Fruit fly (Drosophila melanogaster): ENCODE data around the gene ERp44.

Gene ERp44

dm6 chrX:16297618-16298017 is at the start of gene ERp44:
ERp44 (minus strand) TSS chrX:16297718.
- TF ChIP-seq CTCF (optimal IDR thresholded peaks at IDR 0.05) (no peak), CG8478 (optimal IDR thresholded peaks at IDR 0.05) (no peak)

dm6 chrX:16335107-16335642 is 37.7 kb upstream of the ERp44 start:
- no peak for TF ChIP-seq CG8478 (optimal IDR thresholded peaks at IDR 0.05)
- no peak for TF ChIP-seq CTCF (optimal IDR thresholded peaks at IDR 0.05)

- TF ChIP-seq CTCF (optimal IDR thresholded peaks at IDR 0.05), result no peak
- TF ChIP-seq CG8478 (optimal IDR thresholded peaks at IDR 0.05), result no peak
Measured at dm6 chrX:16334251-16334860, 36.8 kb upstream of the ERp44 start.

- TF ChIP-seq CG8478 (optimal IDR thresholded peaks at IDR 0.05) (no peak), CTCF (optimal IDR thresholded peaks at IDR 0.05) (no peak)
Measured at dm6 chrX:16333434-16334141, 36.1 kb upstream of the ERp44 start, which contains the start of the genes CG9921 and Dsp1. CG9921 (minus strand) TSS chrX:16333600. Dsp1 (plus strand) TSS chrX:16333612.

dm6 chrX:16332615-16333288 is 35.2 kb upstream of the ERp44 start:
- TF ChIP-seq CG8478 (optimal IDR thresholded peaks at IDR 0.05) (no peak), CTCF (optimal IDR thresholded peaks at IDR 0.05) (no peak)

- TF ChIP-seq CG8478 (optimal IDR thresholded peaks at IDR 0.05) (no peak), CTCF (optimal IDR thresholded peaks at IDR 0.05) (no peak)
Measured at dm6 chrX:16331562-16332233, 34.2 kb upstream of the ERp44 start.

dm6 chrX:16330659-16331058 is 33.1 kb upstream of the ERp44 start, which contains the start of gene CG9919:
CG9919 (minus strand) TSS chrX:16330759.
- TF ChIP-seq CG8478 (optimal IDR thresholded peaks at IDR 0.05), result no peak
- no peak for TF ChIP-seq CTCF (optimal IDR thresholded peaks at IDR 0.05)

dm6 chrX:16325472-16325871 is 28.0 kb upstream of the ERp44 start, which contains the start of gene CalpC:
CalpC (plus strand) TSS chrX:16325763.
- TF ChIP-seq CG8478 (optimal IDR thresholded peaks at IDR 0.05), result no peak
- no peak for TF ChIP-seq CTCF (optimal IDR thresholded peaks at IDR 0.05)

dm6 chrX:16323536-16323935 is 26.0 kb upstream of the ERp44 start:
- TF ChIP-seq CTCF (optimal IDR thresholded peaks at IDR 0.05), result no peak
- no peak for TF ChIP-seq CG8478 (optimal IDR thresholded peaks at IDR 0.05)

- TF ChIP-seq CTCF (optimal IDR thresholded peaks at IDR 0.05), result no peak
- no peak for TF ChIP-seq CG8478 (optimal IDR thresholded peaks at IDR 0.05)
Measured at dm6 chrX:16323063-16323462, 25.5 kb upstream of the ERp44 start, which contains the start of the genes CG9917 and CG32579. CG9917 (minus strand) TSS chrX:16323231. CG32579 (plus strand) TSS chrX:16323286.

- TF ChIP-seq CG8478 (optimal IDR thresholded peaks at IDR 0.05) (no peak), CTCF (optimal IDR thresholded peaks at IDR 0.05) (no peak)
Measured at dm6 chrX:16321037-16321436, 23.5 kb upstream of the ERp44 start.

- TF ChIP-seq CTCF (optimal IDR thresholded peaks at IDR 0.05) (no peak), CG8478 (optimal IDR thresholded peaks at IDR 0.05) (no peak)
Measured at dm6 chrX:16320197-16320921, 22.8 kb upstream of the ERp44 start, which contains the start of gene Cyp1. Cyp1 (minus strand) TSS chrX:16320370.

dm6 chrX:16319558-16319924 is 22.0 kb upstream of the ERp44 start:
- no peak for TF ChIP-seq CTCF (optimal IDR thresholded peaks at IDR 0.05)
- no peak for TF ChIP-seq CG8478 (optimal IDR thresholded peaks at IDR 0.05)
